Fruit fly (Drosophila melanogaster): ENCODE data around the gene CG43082.

DNA sequence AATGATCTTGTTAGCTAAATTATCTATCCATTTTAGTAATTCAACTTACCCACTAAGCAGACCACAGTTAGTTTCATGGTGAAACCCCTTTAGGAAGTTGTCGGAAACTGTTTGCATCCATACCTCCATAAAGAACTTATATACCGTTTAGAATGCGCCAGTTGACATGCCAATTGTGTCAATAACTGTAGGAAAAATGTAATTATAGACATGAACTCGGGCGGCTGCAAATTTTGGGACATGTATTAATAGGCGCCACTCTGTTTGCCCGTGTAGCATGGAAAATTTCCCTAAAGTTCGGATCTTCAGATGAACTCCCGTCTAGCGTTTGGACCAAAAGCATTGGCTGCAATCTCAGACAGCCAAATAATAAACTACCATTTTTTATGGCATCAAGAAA, 5.8 kb upstream of the CG43082 start, which contains the start of gene Eig71Ee:
- TF ChIP-seq Abd-B (GFP tag; optimal IDR thresholded peaks at IDR 0.05), result no peak
- no peak for TF ChIP-seq OdsH (GFP tag; optimal IDR thresholded peaks at IDR 0.05)
- TF ChIP-seq GATAd (GFP tag; optimal IDR thresholded peaks at IDR 0.05), result no peak
- no peak for TF ChIP-seq dmrt93B (GFP tag; optimal IDR thresholded peaks at IDR 0.05)
- TF ChIP-seq psq (GFP tag; optimal IDR thresholded peaks at IDR 0.05), result no peak
- TF ChIP-seq CG9705 (GFP tag; optimal IDR thresholded peaks at IDR 0.05), result no peak
- TF ChIP-seq woc (GFP tag; optimal IDR thresholded peaks at IDR 0.05), result no peak
- TF ChIP-seq br (GFP tag; optimal IDR thresholded peaks at IDR 0.05), result no peak

Measured in whole organism, wandering third instar larva.